Fruit fly (Drosophila melanogaster): ENCODE data around the gene AcCoAS.

- TF ChIP-seq psq (optimal IDR thresholded peaks at IDR 0.05) (no peak), CG8478 (optimal IDR thresholded peaks at IDR 0.05) (no peak), usp (GFP tag; optimal IDR thresholded peaks at IDR 0.05) (no peak), pan (optimal IDR thresholded peaks at IDR 0.05) (no peak)
Observed at dm6 chr3L:21267862-21268385, 12.1 kb downstream of the AcCoAS start, which contains the start of gene CG9391.
